Worm (Caenorhabditis elegans): ENCODE data around the gene fbf-2.

The fbf-2 gene

ce11 chrII:6082620-6083019 lies 8.7 kb downstream of the fbf-2 start, which contains the start of gene F21H12.3:
F21H12.3 (plus strand) TSS chrII:6082920.
- TF ChIP-seq hrde-1 (tag; optimal IDR thresholded peaks at IDR 0.05; ENCODE audit: borderline replicate concordance) (no peak), Y79H2A.3 (GFP tag; conservative IDR thresholded peaks at IDR 0.05) (no peak), hmg-20 (GFP tag; IDR thresholded peaks at IDR 0.05) (no peak), F37B4.10 (GFP tag; IDR thresholded peaks at IDR 0.05) (no peak), sdz-38 (tag; optimal IDR thresholded peaks at IDR 0.05) (no peak), snpc-1.1 (tag; optimal IDR thresholded peaks at IDR 0.05; ENCODE audit: insufficient read depth) (no peak), F57A8.1 (GFP tag; optimal IDR thresholded peaks at IDR 0.05) (no peak), atf-7 (tag; optimal IDR thresholded peaks at IDR 0.05) (no peak), F39B2.1 (GFP tag; IDR thresholded peaks at IDR 0.05) (no peak), nfya-2 (GFP tag; IDR thresholded peaks at IDR 0.05) (no peak), lag-1 (GFP tag; IDR thresholded peaks at IDR 0.05) (no peak)

- TF ChIP-seq lsl-1 (GFP tag; optimal IDR thresholded peaks at IDR 0.05) (peak; percentile 43), attf-3 (GFP tag; conservative IDR thresholded peaks at IDR 0.05) (no peak)
These were observed 10.5 kb downstream of the fbf-2 start, which contains the start of gene fbf-1 for ce11 chrII:6080743-6081142. fbf-1 (minus strand) TSS chrII:6080843.

DNA sequence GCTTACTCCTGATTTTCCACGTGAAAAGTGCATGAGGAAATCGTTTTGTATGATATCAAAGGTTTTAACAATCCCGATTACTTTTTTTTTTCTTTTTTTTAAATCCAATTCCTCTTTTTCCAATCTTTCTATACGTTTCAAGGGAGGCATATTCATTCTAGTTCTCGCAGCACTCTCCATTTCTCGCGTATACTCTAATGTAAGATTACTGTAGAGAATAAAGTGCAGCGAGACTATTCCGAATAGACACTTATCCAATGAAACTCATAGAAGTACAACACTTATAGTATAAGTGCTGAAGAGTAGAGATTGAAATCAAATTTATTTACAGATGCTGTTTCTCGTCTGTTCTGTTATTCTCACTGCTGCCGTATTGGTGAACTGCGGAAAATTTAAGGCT lies 13.7 kb downstream of the fbf-2 start, which contains the start of gene H12I13.6:
Gene H12I13.6, plus strand, starts transcription at position 301 of the 400 bp plus-strand sequence.
- no peak for TF ChIP-seq attf-5 (GFP tag; optimal IDR thresholded peaks at IDR 0.05)
- no peak for TF ChIP-seq ztf-25 (GFP tag; IDR thresholded peaks at IDR 0.05)
- no peak for TF ChIP-seq tbp1 (GFP tag; optimal IDR thresholded peaks at IDR 0.05)
- no peak for TF ChIP-seq mcd-1 (GFP tag; IDR thresholded peaks at IDR 0.05)
- TF ChIP-seq nfyb-1 (GFP tag; IDR thresholded peaks at IDR 0.05) = no peak
- no peak for TF ChIP-seq Y56A3A.18 (GFP tag; IDR thresholded peaks at IDR 0.05)
- no peak for TF ChIP-seq nfya-2 (GFP tag; IDR thresholded peaks at IDR 0.05)
- TF ChIP-seq K12H6.12 (tag; optimal IDR thresholded peaks at IDR 0.05) = no peak
- TF ChIP-seq lin-26 (GFP tag; IDR thresholded peaks at IDR 0.05) = no peak
- TF ChIP-seq xnd-1 (tag; optimal IDR thresholded peaks at IDR 0.05) = no peak

- TF ChIP-seq Y67H2A.10 (GFP tag; conservative IDR thresholded peaks at IDR 0.05) (no peak), Y95B8A.8 (GFP tag; IDR thresholded peaks at IDR 0.05) (no peak), C17E4.6 (GFP tag; IDR thresholded peaks at IDR 0.05) (no peak), atf-7 (tag; optimal IDR thresholded peaks at IDR 0.05) (no peak), zfh-2 (GFP tag; conservative IDR thresholded peaks at IDR 0.05) (no peak), tbx-9 (tag; optimal IDR thresholded peaks at IDR 0.05; ENCODE audit: borderline replicate concordance) (no peak), rec-8 (tag; optimal IDR thresholded peaks at IDR 0.05) (no peak), ceh-79 (tag; optimal IDR thresholded peaks at IDR 0.05) (no peak), rcor-1 (GFP tag; IDR thresholded peaks at IDR 0.05) (no peak), ceh-58 (GFP tag; IDR thresholded peaks at IDR 0.05) (no peak), nhr-80 (tag; optimal IDR thresholded peaks at IDR 0.05) (no peak), bed-1 (GFP tag; IDR thresholded peaks at IDR 0.05) (no peak), xnd-1 (tag; optimal IDR thresholded peaks at IDR 0.05) (no peak)
These were observed 24.2 kb downstream of the fbf-2 start, which contains the start of gene H12I13.1 for ce11 chrII:6067066-6067465. H12I13.1 (minus strand) TSS chrII:6067166.

ce11 chrII:6061495-6061894 lies 29.8 kb downstream of the fbf-2 start:
- TF ChIP-seq lsy-27 (tag; optimal IDR thresholded peaks at IDR 0.05; ENCODE audit: borderline replicate concordance, insufficient read depth) = no peak
- no peak for TF ChIP-seq atf-7 (tag; optimal IDR thresholded peaks at IDR 0.05)
- no peak for TF ChIP-seq nhr-120 (GFP tag; IDR thresholded peaks at IDR 0.05)
- no peak for TF ChIP-seq egl-18 (GFP tag; IDR thresholded peaks at IDR 0.05)
- TF ChIP-seq snpc-1.1 (tag; optimal IDR thresholded peaks at IDR 0.05; ENCODE audit: insufficient read depth) = no peak
- TF ChIP-seq Y56A3A.18 (GFP tag; IDR thresholded peaks at IDR 0.05) = no peak
- no peak for TF ChIP-seq nfya-1 (tag; optimal IDR thresholded peaks at IDR 0.05; ENCODE audit: borderline replicate concordance, insufficient read depth)
- TF ChIP-seq attf-3 (GFP tag; conservative IDR thresholded peaks at IDR 0.05) = 0 out of 2 replicates have a peak, but pooled peaks have one; percentile 25
- no peak for TF ChIP-seq T26A5.8 (tag; optimal IDR thresholded peaks at IDR 0.05)
- peak; percentile 42 for TF ChIP-seq F33H1.4 (GFP tag; IDR thresholded peaks at IDR 0.05)
- TF ChIP-seq ztf-25 (GFP tag; IDR thresholded peaks at IDR 0.05) = no peak
- no peak for TF ChIP-seq somi-1 (GFP tag; optimal IDR thresholded peaks at IDR 0.05)
- no peak for TF ChIP-seq nfya-2 (GFP tag; IDR thresholded peaks at IDR 0.05)
- no peak for TF ChIP-seq F37B4.10 (GFP tag; IDR thresholded peaks at IDR 0.05)
- TF ChIP-seq unc-62 (GFP tag; optimal IDR thresholded peaks at IDR 0.05) = no peak
- peak; percentile 73 for TF ChIP-seq ceh-27 (GFP tag; optimal IDR thresholded peaks at IDR 0.05)
